Fruit fly (Drosophila melanogaster) whole organism, embryonic: ENCODE measurements around the gene Bcat.

Experiments
- ATbp ChIP-seq: fragments of 200-800 bp; sonication (Bioruptor generic); optimal IDR thresholded peaks from 2 replicates; lab custom pipeline; 2017; ENCODE audit warnings: missing biosample characterization, mild to moderate bottlenecking, missing genetic modification characterization, missing genetic modification reagents
- BtbVII ChIP-seq: fragments of 200-800 bp; sonication (Bioruptor generic); optimal IDR thresholded peaks from 3 replicates; lab custom pipeline; 2017; ENCODE audit warnings: missing biosample characterization, mild to moderate bottlenecking, missing genetic modification characterization
- C15 ChIP-seq: fragments of 200-800 bp; sonication (Bioruptor generic); IDR thresholded peaks from 3 replicates; pipeline ENCODE4 v1.3.6; 2022; ENCODE audit warnings: missing biosample characterization, missing genetic modification characterization
- CG11560 ChIP-seq: fragments of 200-800 bp; sonication (Bioruptor generic); IDR thresholded peaks from 3 replicates; pipeline ENCODE4 v1.3.6; 2022; ENCODE audit warnings: missing biosample characterization, missing genetic modification characterization
- CG12155 ChIP-seq: fragments of 200-800 bp; sonication (Bioruptor generic); optimal IDR thresholded peaks from 3 replicates; lab custom pipeline; 2016; ENCODE audit warnings: missing biosample characterization, missing genetic modification characterization
- CG12391 ChIP-seq: fragments of 200-800 bp; sonication (Bioruptor generic); optimal IDR thresholded peaks from 3 replicates; lab custom pipeline; 2018; ENCODE audit warnings: missing biosample characterization, mild to moderate bottlenecking, missing genetic modification characterization, moderate library complexity
- CG13123 ChIP-seq: fragments of 200-800 bp; sonication (Bioruptor generic); optimal IDR thresholded peaks from 2 replicates; lab custom pipeline; 2016; ENCODE audit warnings: missing biosample characterization, missing genetic modification characterization
- CG13287 ChIP-seq: fragments of 200-800 bp; sonication (Bioruptor generic); IDR thresholded peaks from 2 replicates; pipeline ENCODE4 v1.3.6; 2022; ENCODE audit warnings: missing biosample characterization, missing genetic modification characterization; ENCODE audit not compliant: partially characterized antibody
- CG13624 ChIP-seq: fragments of 200-800 bp; sonication (Bioruptor generic); optimal IDR thresholded peaks from 2 replicates; lab custom pipeline; 2016; ENCODE audit warnings: missing biosample characterization, missing genetic modification characterization
- CG13775 ChIP-seq: fragments of 200-800 bp; sonication (Bioruptor generic); optimal IDR thresholded peaks from 3 replicates; lab custom pipeline; 2017; ENCODE audit warnings: missing biosample characterization, mild to moderate bottlenecking, missing genetic modification characterization
- CG16863 ChIP-seq: fragments of 200-800 bp; sonication (Bioruptor generic); optimal IDR thresholded peaks from 3 replicates; lab custom pipeline; 2016; ENCODE audit warnings: missing biosample characterization, missing genetic modification characterization
- CG17385 ChIP-seq: fragments of 200-800 bp; sonication (Bioruptor generic); optimal IDR thresholded peaks from 3 replicates; lab custom pipeline; 2018; ENCODE audit warnings: missing biosample characterization, mild to moderate bottlenecking, missing genetic modification characterization
- CG17912 ChIP-seq: fragments of 200-800 bp; sonication (Bioruptor generic); optimal IDR thresholded peaks from 2 replicates; lab custom pipeline; 2018; ENCODE audit warnings: missing biosample characterization, mild to moderate bottlenecking, missing genetic modification characterization
- CG2129 ChIP-seq: fragments of 200-800 bp; sonication (Bioruptor generic); IDR thresholded peaks from 2 replicates; pipeline ENCODE4 v1.3.6; 2022; ENCODE audit warnings: missing biosample characterization, missing genetic modification characterization; ENCODE audit not compliant: partially characterized antibody
- CG2889 ChIP-seq: fragments of 200-800 bp; sonication (Bioruptor generic); IDR thresholded peaks from 3 replicates; pipeline ENCODE4 v1.3.6; 2022; ENCODE audit warnings: missing biosample characterization, missing genetic modification characterization
- CG30431 ChIP-seq: fragments of 200-800 bp; sonication (Bioruptor generic); optimal IDR thresholded peaks from 2 replicates; lab custom pipeline; 2017; ENCODE audit warnings: missing biosample characterization, missing genetic modification characterization
- CG31441 ChIP-seq: fragments of 200-800 bp; sonication (Bioruptor generic); IDR thresholded peaks from 2 replicates; pipeline ENCODE4 v1.3.6; 2022; ENCODE audit warnings: missing biosample characterization, missing genetic modification characterization
- CG32532 ChIP-seq: fragments of 200-800 bp; sonication (Bioruptor generic); IDR thresholded peaks from 2 replicates; pipeline ENCODE4 v1.3.6; 2022; ENCODE audit warnings: missing biosample characterization, missing genetic modification characterization
- CG4854 ChIP-seq: fragments of 200-800 bp; sonication (Bioruptor generic); optimal IDR thresholded peaks from 2 replicates; lab custom pipeline; 2016; ENCODE audit warnings: missing biosample characterization, missing genetic modification characterization, inconsistent platforms
- CG7556 ChIP-seq: fragments of 200-800 bp; sonication (Bioruptor generic); optimal IDR thresholded peaks from 2 replicates; lab custom pipeline; 2017; ENCODE audit warnings: missing biosample characterization, mild to moderate bottlenecking, missing genetic modification characterization
- CG8089 ChIP-seq: fragments of 200-800 bp; sonication (Bioruptor generic); optimal IDR thresholded peaks from 3 replicates; lab custom pipeline; 2016; ENCODE audit warnings: missing biosample characterization, missing genetic modification characterization
- CG8765 ChIP-seq: fragments of 200-800 bp; sonication (Bioruptor generic); IDR thresholded peaks from 2 replicates; pipeline ENCODE4 v1.3.6; 2022; ENCODE audit warnings: missing biosample characterization, missing genetic modification characterization
- D19B ChIP-seq: fragments of 200-800 bp; sonication (Bioruptor generic); optimal IDR thresholded peaks from 2 replicates; lab custom pipeline; 2017; ENCODE audit warnings: missing biosample characterization, mild to moderate bottlenecking, missing genetic modification characterization
- Dad ChIP-seq: fragments of 200-800 bp; sonication (Bioruptor generic); optimal IDR thresholded peaks from 3 replicates; lab custom pipeline; 2016; ENCODE audit warnings: missing biosample characterization, missing genetic modification characterization
- Doc2 ChIP-seq: fragments of 200-800 bp; sonication (Bioruptor generic); IDR thresholded peaks from 2 replicates; pipeline ENCODE4 v1.3.6; 2022; ENCODE audit warnings: missing biosample characterization, missing genetic modification characterization
- Gsc ChIP-seq: fragments of 200-800 bp; sonication (Bioruptor generic); IDR thresholded peaks from 2 replicates; pipeline ENCODE4 v1.3.6; 2022; ENCODE audit warnings: missing biosample characterization, missing genetic modification characterization
- HHEX ChIP-seq: fragments of 200-800 bp; sonication (Bioruptor generic); optimal IDR thresholded peaks from 3 replicates; lab custom pipeline; 2017; ENCODE audit warnings: missing biosample characterization, mild to moderate bottlenecking, missing genetic modification characterization, missing genetic modification reagents
- Hsf ChIP-seq: fragments of 200-800 bp; sonication (Bioruptor generic); optimal IDR thresholded peaks from 3 replicates; lab custom pipeline; 2016; ENCODE audit warnings: missing biosample characterization, missing genetic modification characterization
- Kr ChIP-seq: fragments of 200-800 bp; sonication (Bioruptor generic); optimal IDR thresholded peaks from 2 replicates; lab custom pipeline; 2017; ENCODE audit warnings: missing biosample characterization, mild to moderate bottlenecking, missing genetic modification characterization
- MTF-1 ChIP-seq: fragments of 200-800 bp; sonication (Bioruptor generic); optimal IDR thresholded peaks from 2 replicates; lab custom pipeline; 2018; ENCODE audit warnings: missing biosample characterization, mild to moderate bottlenecking, missing genetic modification characterization, borderline replicate concordance
- NC2α ChIP-seq: fragments of 200-800 bp; sonication (Bioruptor generic); optimal IDR thresholded peaks from 2 replicates; lab custom pipeline; 2016; ENCODE audit warnings: missing biosample characterization, missing genetic modification characterization
- Sox102F ChIP-seq: fragments of 200-800 bp; sonication (Bioruptor generic); optimal IDR thresholded peaks from 2 replicates; lab custom pipeline; 2018; ENCODE audit warnings: missing biosample characterization, mild to moderate bottlenecking, missing genetic modification characterization, moderate library complexity
- amos ChIP-seq: fragments of 200-800 bp; sonication (Bioruptor generic); IDR thresholded peaks from 2 replicates; pipeline ENCODE4 v1.3.6; 2022; ENCODE audit warnings: missing biosample characterization, missing genetic modification characterization; ENCODE audit not compliant: partially characterized antibody
- ato ChIP-seq: fragments of 200-800 bp; sonication (Bioruptor generic); IDR thresholded peaks from 2 replicates; pipeline ENCODE4 v1.3.6; 2022; ENCODE audit warnings: missing biosample characterization, missing genetic modification characterization; ENCODE audit not compliant: partially characterized antibody
- croc ChIP-seq: fragments of 200-800 bp; sonication (Bioruptor generic); conservative IDR thresholded peaks from 3 replicates; pipeline ENCODE4 v1.3.6; 2022; ENCODE audit warnings: missing biosample characterization, missing genetic modification characterization
- crp ChIP-seq, 2 experiments: fragments of 200-800 bp; sonication (Bioruptor generic); optimal IDR thresholded peaks; 2 replicates in 1 of 2; 3 replicates in 1 of 2; lab custom pipeline; 2017; ENCODE audit warnings: missing biosample characterization in 2 of 2, missing genetic modification characterization in 2 of 2, mild to moderate bottlenecking in 1 of 2, moderate library complexity in 1 of 2
- dan ChIP-seq: fragments of 200-800 bp; sonication (Bioruptor generic); IDR thresholded peaks from 2 replicates; pipeline ENCODE4 v1.3.6; 2022; ENCODE audit warnings: missing biosample characterization, missing genetic modification characterization
- fru ChIP-seq: fragments of >200 bp; optimal IDR thresholded peaks from 2 replicates; lab custom pipeline; 2017
- fu2 ChIP-seq: fragments of 200-800 bp; sonication (Bioruptor generic); optimal IDR thresholded peaks from 2 replicates; lab custom pipeline; 2016; ENCODE audit warnings: missing biosample characterization, missing genetic modification characterization
- grau ChIP-seq: fragments of 200-800 bp; optimal IDR thresholded peaks from 3 replicates; lab custom pipeline; 2019; ENCODE audit warnings: missing biosample characterization, mild to moderate bottlenecking, missing genetic modification characterization, moderate library complexity
- mirr ChIP-seq: fragments of 200-800 bp; sonication (Bioruptor generic); optimal IDR thresholded peaks from 3 replicates; lab custom pipeline; 2018; ENCODE audit warnings: missing biosample characterization, mild to moderate bottlenecking, missing genetic modification characterization
- nmo ChIP-seq: fragments of 200-800 bp; sonication (Bioruptor generic); optimal IDR thresholded peaks from 2 replicates; lab custom pipeline; 2018; ENCODE audit warnings: missing biosample characterization, mild to moderate bottlenecking, missing genetic modification characterization, moderate library complexity
- oc ChIP-seq: fragments of 200-800 bp; sonication (Bioruptor generic); optimal IDR thresholded peaks from 2 replicates; lab custom pipeline; 2018; ENCODE audit warnings: missing biosample characterization, mild to moderate bottlenecking, missing genetic modification characterization, moderate library complexity
- pita ChIP-seq: fragments of 200-800 bp; sonication (Bioruptor generic); optimal IDR thresholded peaks from 2 replicates; lab custom pipeline; 2017; ENCODE audit warnings: missing biosample characterization, mild to moderate bottlenecking, missing genetic modification characterization
- repo ChIP-seq: fragments of 200-800 bp; sonication (Bioruptor generic); optimal IDR thresholded peaks from 2 replicates; lab custom pipeline; 2016; ENCODE audit warnings: missing biosample characterization, missing genetic modification characterization
- sens-2 ChIP-seq: fragments of 200-800 bp; sonication (Bioruptor generic); IDR thresholded peaks from 2 replicates; pipeline ENCODE4 v1.3.6; 2022; ENCODE audit warnings: missing biosample characterization, missing genetic modification characterization
- slp2 ChIP-seq: fragments of 200-800 bp; sonication (Bioruptor generic); optimal IDR thresholded peaks from 2 replicates; lab custom pipeline; 2016; ENCODE audit warnings: missing biosample characterization, missing genetic modification characterization
- ssp ChIP-seq: fragments of 200-800 bp; sonication (Bioruptor generic); IDR thresholded peaks from 2 replicates; pipeline ENCODE4 v1.3.6; 2022; ENCODE audit warnings: missing biosample characterization, missing genetic modification characterization
- vfl ChIP-seq: fragments of 200-800 bp; sonication (Bioruptor generic); optimal IDR thresholded peaks from 2 replicates; lab custom pipeline; 2016; ENCODE audit warnings: missing biosample characterization, missing genetic modification characterization
- yki ChIP-seq: fragments of >200 bp; optimal IDR thresholded peaks from 3 replicates; lab custom pipeline; 2018

Bcat gene

dm6 chrX:13412941-13413613, 16.4 kb downstream of the Bcat start, which contains the start of the genes CG1998 and Set2 (continued):
- TF ChIP-seq slp2 (peak; percentile 13), CG7556 (GFP tag; lab: Kevin White, UChicago) (no peak), CG17912 (peak; percentile 25), D19B (GFP tag; lab: Kevin White, UChicago) (no peak), CG12155 (GFP tag; lab: Kevin White, UChicago) (no peak), crp (GFP tag; optimal IDR thresholded peaks at IDR 0.05; lab: Kevin White, UChicago) (peak in 1 of 2 experiments; percentile 29), CG30431 (GFP tag; lab: Kevin White, UChicago) (no peak), fu2 (GFP tag; lab: Kevin White, UChicago) (peak; percentile 13), sens-2 (GFP tag; lab: Robert Waterston, UW) (no peak), Kr (no peak), NC2α (peak; percentile 26), CG13287 (GFP tag; lab: Robert Waterston, UW) (peak; percentile 63; the same call in 1 of the 2 replicates), CG2129 (GFP tag; lab: Robert Waterston, UW) (no peak), grau (tag; lab: Kevin White, UChicago) (peak; percentile 37), amos (GFP tag; lab: Robert Waterston, UW) (peak; percentile 47; the same call in 1 of the 2 replicates), fru (lab: Kevin White, UChicago) (no peak), mirr (peak; percentile 1), nmo (peak; percentile 64), CG31441 (GFP tag; lab: Robert Waterston, UW) (no peak; the same call in none of the 2 replicates), CG11560 (tag; lab: Robert Waterston, UW) (no peak; the same call in 2 of the 3 replicates), CG8089 (no peak), Hsf (peak; percentile 11), HHEX (GFP tag; lab: Kevin White, UChicago) (no peak), CG13123 (GFP tag; lab: Kevin White, UChicago) (no peak), CG4854 (GFP tag; lab: Kevin White, UChicago) (no peak), Gsc (GFP tag; lab: Robert Waterston, UW) (no peak), oc (tag; lab: Kevin White, UChicago) (no peak), CG2889 (no peak), yki (lab: Kevin White, UChicago) (no peak), ato (no peak), repo (GFP tag; lab: Kevin White, UChicago) (peak; percentile 16), ATbp (no peak), vfl (GFP tag; lab: Kevin White, UChicago) (peak; percentile 10), CG13775 (GFP tag; lab: Kevin White, UChicago) (peak; percentile 22), pita (GFP tag; lab: Kevin White, UChicago) (peak; percentile 85), CG16863 (GFP tag; lab: Kevin White, UChicago) (no peak), CG8765 (no peak), CG17385 (GFP tag; lab: Kevin White, UChicago) (peak; percentile 98), CG32532 (GFP tag; lab: Robert Waterston, UW) (peak; percentile 45; the same call in 1 of the 2 replicates), Dad (GFP tag; lab: Kevin White, UChicago) (peak; percentile 38), Doc2 (no peak), C15 (GFP tag; lab: Robert Waterston, UW) (no peak), croc (GFP tag; lab: Robert Waterston, UW) (no peak), CG12391 (tag; lab: Kevin White, UChicago) (peak; percentile 41), BtbVII (GFP tag; lab: Kevin White, UChicago) (no peak), CG13624 (GFP tag; lab: Kevin White, UChicago) (peak; percentile 57), ssp (GFP tag; lab: Robert Waterston, UW) (0 out of 2 replicates have a peak, but pooled peaks have one; percentile 22), dan (GFP tag; lab: Robert Waterston, UW) (no peak), MTF-1 (peak; percentile 11), Sox102F (no peak)
